Worm (Caenorhabditis elegans) whole organism, L2 larva: ENCODE data around the gene lin-38.

Experiments
- ceh-16 ChIP-seq: fragments of 150-350 bp; optimal IDR thresholded peaks from 2 replicates; lab custom pipeline; 2014; ENCODE audit warnings: missing biosample characterization, missing genetic modification characterization
- elt-3 ChIP-seq: sonication (generic microtip); optimal IDR thresholded peaks from 2 replicates; lab custom pipeline; 2017; ENCODE audit warnings: missing biosample characterization, missing genetic modification characterization

ce11 chrII:13611186-13611585 is 35.5 kb downstream of the lin-38 start, which contains the start of gene gst-24:
- TF ChIP-seq elt-3 (tag; lab: Kevin White, UChicago) (no peak), ceh-16 (tag; lab: Kevin White, UChicago) (no peak)
